Worm (Caenorhabditis elegans) whole organism, midembryonic: ENCODE measurements around the gene ethe-1.
A peak's percentile ranks its signal among the peaks of the same experiment; 100 is the strongest.

Experiments
- cog-1 ChIP-seq: sonication (generic microtip); optimal IDR thresholded peaks from 2 replicates; lab custom pipeline; 2016; ENCODE audit warnings: missing genetic modification characterization, missing compliant biosample characterization
- flt-1 ChIP-seq: fragments of 200-800 bp; sonication (Bioruptor generic); IDR thresholded peaks from 2 replicates; pipeline ENCODE4 v1.3.6; 2022; ENCODE audit warnings: missing genetic modification characterization, missing compliant biosample characterization
- ref-1 ChIP-seq: fragments of 200-800 bp; sonication (Bioruptor generic); conservative IDR thresholded peaks from 2 replicates; pipeline ENCODE4 v1.3.6; 2022; ENCODE audit warnings: missing genetic modification reagents, missing genetic modification characterization, missing compliant biosample characterization
- tab-1 ChIP-seq: fragments of 200-800 bp; sonication (Bioruptor generic); IDR thresholded peaks from 2 replicates; pipeline ENCODE4 v1.3.6; 2022; ENCODE audit warnings: missing genetic modification characterization, missing compliant biosample characterization
- ztf-23 ChIP-seq: fragments of 200-800 bp; sonication (Bioruptor generic); IDR thresholded peaks from 2 replicates; pipeline ENCODE4 v1.3.6; 2022; ENCODE audit warnings: missing genetic modification reagents, missing genetic modification characterization, missing compliant biosample characterization
- ztf-29 ChIP-seq: fragments of 200-800 bp; sonication (Bioruptor generic); IDR thresholded peaks from 2 replicates; pipeline ENCODE4 v1.3.6; 2022; ENCODE audit warnings: missing genetic modification reagents, missing genetic modification characterization, missing compliant biosample characterization

- TF ChIP-seq ztf-23 (GFP tag; lab: Robert Waterston, UW) (peak; percentile 96), ref-1 (GFP tag; lab: Robert Waterston, UW) (peak; percentile 95), flt-1 (GFP tag; lab: Robert Waterston, UW) (peak; percentile 99), cog-1 (tag; lab: Kevin White, UChicago) (peak; percentile 58), ztf-29 (no peak; the same call in 1 of the 2 replicates), tab-1 (GFP tag; lab: Robert Waterston, UW) (peak; percentile 98)
Measured at ce11 chrIV:9477135-9477928, 31.2 kb downstream of the ethe-1 start, which contains the start of gene wrt-3.
